Fruit fly (Drosophila melanogaster) whole organism, embryonic: ENCODE results near the gene CG15922.

ENCODE experiments used
- Asciz ChIP-seq: fragments of 200-800 bp; sonication (Bioruptor generic); optimal IDR thresholded peaks from 2 replicates; lab custom pipeline; 2017; ENCODE audit warnings: missing biosample characterization, mild to moderate bottlenecking, missing genetic modification characterization, missing genetic modification reagents
- BtbVII ChIP-seq: fragments of 200-800 bp; sonication (Bioruptor generic); optimal IDR thresholded peaks from 3 replicates; lab custom pipeline; 2017; ENCODE audit warnings: missing biosample characterization, mild to moderate bottlenecking, missing genetic modification characterization
- CG10267 ChIP-seq: fragments of 200-800 bp; sonication (Bioruptor generic); optimal IDR thresholded peaks from 2 replicates; lab custom pipeline; 2018; ENCODE audit warnings: missing biosample characterization, mild to moderate bottlenecking, missing genetic modification characterization, moderate library complexity
- CG10431 ChIP-seq: fragments of 200-800 bp; sonication (Bioruptor generic); optimal IDR thresholded peaks from 3 replicates; lab custom pipeline; 2018; ENCODE audit warnings: missing biosample characterization, mild to moderate bottlenecking, missing genetic modification characterization
- CG10462 ChIP-seq: fragments of 200-800 bp; sonication (Bioruptor generic); optimal IDR thresholded peaks from 2 replicates; lab custom pipeline; 2016; ENCODE audit warnings: missing biosample characterization, missing genetic modification characterization
- CG10543 ChIP-seq: fragments of 200-800 bp; sonication (Bioruptor generic); optimal IDR thresholded peaks from 3 replicates; lab custom pipeline; 2017; ENCODE audit warnings: missing biosample characterization, mild to moderate bottlenecking, missing genetic modification characterization, moderate library complexity
- CG10979 ChIP-seq: fragments of 200-800 bp; sonication (Bioruptor generic); optimal IDR thresholded peaks from 2 replicates; lab custom pipeline; 2018; ENCODE audit warnings: missing biosample characterization, mild to moderate bottlenecking, missing genetic modification characterization, moderate library complexity
- CG11504 ChIP-seq: fragments of 200-800 bp; sonication (Bioruptor generic); optimal IDR thresholded peaks from 3 replicates; lab custom pipeline; 2019; ENCODE audit warnings: missing biosample characterization, mild to moderate bottlenecking, missing genetic modification characterization, moderate library complexity
- CG12299 ChIP-seq: fragments of 200-800 bp; sonication (Bioruptor generic); optimal IDR thresholded peaks from 2 replicates; lab custom pipeline; 2018; ENCODE audit warnings: missing biosample characterization, mild to moderate bottlenecking, missing genetic modification characterization
- CG14441 ChIP-seq: fragments of 200-800 bp; sonication (Bioruptor generic); IDR thresholded peaks from 2 replicates; pipeline ENCODE4 v1.3.6; 2022; ENCODE audit warnings: missing biosample characterization, missing genetic modification characterization
- CG1529 ChIP-seq: fragments of 200-800 bp; sonication (Bioruptor generic); optimal IDR thresholded peaks from 3 replicates; lab custom pipeline; 2018; ENCODE audit warnings: missing biosample characterization, missing genetic modification characterization
- CG15479 ChIP-seq: fragments of 200-800 bp; sonication (Bioruptor generic); optimal IDR thresholded peaks from 3 replicates; lab custom pipeline; 2019; ENCODE audit warnings: missing biosample characterization, mild to moderate bottlenecking, missing genetic modification characterization, moderate library complexity
- CG15514 ChIP-seq: fragments of 200-800 bp; sonication (Bioruptor generic); optimal IDR thresholded peaks from 3 replicates; lab custom pipeline; 2017; ENCODE audit warnings: missing biosample characterization, missing genetic modification characterization, mild to moderate bottlenecking, moderate library complexity, missing genetic modification reagents
- CG15601 ChIP-seq: fragments of 200-800 bp; sonication (Bioruptor generic); optimal IDR thresholded peaks from 3 replicates; lab custom pipeline; 2019; ENCODE audit warnings: missing biosample characterization, mild to moderate bottlenecking, missing genetic modification characterization, moderate library complexity
- CG17328 ChIP-seq: fragments of 200-800 bp; sonication (Bioruptor generic); IDR thresholded peaks from 2 replicates; pipeline ENCODE4 v1.3.6; 2022; ENCODE audit warnings: missing biosample characterization, missing genetic modification characterization
- CG30431 ChIP-seq: fragments of 200-800 bp; sonication (Bioruptor generic); optimal IDR thresholded peaks from 2 replicates; lab custom pipeline; 2017; ENCODE audit warnings: missing biosample characterization, missing genetic modification characterization
- CG33557 ChIP-seq: fragments of 200-800 bp; sonication (Bioruptor generic); optimal IDR thresholded peaks from 2 replicates; lab custom pipeline; 2019; ENCODE audit warnings: missing biosample characterization, mild to moderate bottlenecking, missing genetic modification characterization, moderate library complexity
- CG3407 ChIP-seq: fragments of 200-800 bp; sonication (Bioruptor generic); optimal IDR thresholded peaks from 2 replicates; lab custom pipeline; 2018; ENCODE audit warnings: missing biosample characterization, mild to moderate bottlenecking, missing genetic modification characterization
- CG34376 ChIP-seq: fragments of 200-800 bp; sonication (Bioruptor generic); optimal IDR thresholded peaks from 2 replicates; lab custom pipeline; 2018; ENCODE audit warnings: missing biosample characterization, mild to moderate bottlenecking, missing genetic modification characterization
- CG3838 ChIP-seq: fragments of 200-800 bp; sonication (Bioruptor generic); optimal IDR thresholded peaks from 3 replicates; lab custom pipeline; 2016; ENCODE audit warnings: missing biosample characterization, missing genetic modification characterization
- CG4282 ChIP-seq: fragments of 200-800 bp; sonication (Bioruptor generic); optimal IDR thresholded peaks from 2 replicates; lab custom pipeline; 2016; ENCODE audit warnings: missing biosample characterization, missing genetic modification characterization
- CG4328 ChIP-seq: fragments of 200-800 bp; sonication (Bioruptor generic); optimal IDR thresholded peaks from 3 replicates; lab custom pipeline; 2017; ENCODE audit warnings: missing biosample characterization, missing genetic modification reagents, missing genetic modification characterization
- CG4360 ChIP-seq: fragments of 200-800 bp; sonication (Bioruptor generic); IDR thresholded peaks from 2 replicates; pipeline ENCODE4 v1.3.6; 2022; ENCODE audit warnings: missing biosample characterization, missing genetic modification characterization
- CG4730 ChIP-seq: fragments of 200-800 bp; sonication (Bioruptor generic); IDR thresholded peaks from 2 replicates; pipeline ENCODE4 v1.3.6; 2022; ENCODE audit warnings: missing biosample characterization, missing genetic modification characterization
- CG4854 ChIP-seq: fragments of 200-800 bp; sonication (Bioruptor generic); optimal IDR thresholded peaks from 2 replicates; lab custom pipeline; 2016; ENCODE audit warnings: missing biosample characterization, missing genetic modification characterization, inconsistent platforms
- CG9437 ChIP-seq: fragments of 200-800 bp; sonication (Bioruptor generic); optimal IDR thresholded peaks from 2 replicates; lab custom pipeline; 2018; ENCODE audit warnings: missing biosample characterization, mild to moderate bottlenecking, missing genetic modification characterization
- Camta ChIP-seq: fragments of 200-800 bp; sonication (Bioruptor generic); optimal IDR thresholded peaks from 2 replicates; lab custom pipeline; 2016; ENCODE audit warnings: missing biosample characterization, missing genetic modification characterization
- Chrac-16 ChIP-seq: fragments of 200-800 bp; sonication (Bioruptor generic); optimal IDR thresholded peaks from 3 replicates; lab custom pipeline; 2016; ENCODE audit warnings: missing biosample characterization, missing genetic modification characterization
- Fer1 ChIP-seq: fragments of 200-800 bp; sonication (Bioruptor generic); optimal IDR thresholded peaks from 2 replicates; lab custom pipeline; 2017; ENCODE audit warnings: missing biosample characterization, mild to moderate bottlenecking, missing genetic modification characterization
- Fer2 ChIP-seq: fragments of 200-800 bp; sonication (Bioruptor generic); optimal IDR thresholded peaks from 2 replicates; lab custom pipeline; 2018; ENCODE audit warnings: missing biosample characterization, mild to moderate bottlenecking, missing genetic modification characterization, moderate library complexity
- HLHmδ ChIP-seq: fragments of 200-800 bp; sonication (Bioruptor generic); optimal IDR thresholded peaks from 2 replicates; lab custom pipeline; 2018; ENCODE audit warnings: missing biosample characterization, mild to moderate bottlenecking, missing genetic modification characterization, moderate library complexity
- Hey ChIP-seq: fragments of 200-800 bp; sonication (Bioruptor generic); optimal IDR thresholded peaks from 3 replicates; lab custom pipeline; 2018; ENCODE audit warnings: missing biosample characterization, mild to moderate bottlenecking, missing genetic modification characterization
- Six4 ChIP-seq: fragments of 200-800 bp; sonication (Bioruptor generic); optimal IDR thresholded peaks from 2 replicates; lab custom pipeline; 2016; ENCODE audit warnings: missing biosample characterization, missing genetic modification characterization
- bowl ChIP-seq: fragments of 200-800 bp; sonication (Bioruptor generic); IDR thresholded peaks from 2 replicates; pipeline ENCODE4 v1.3.6; 2022; ENCODE audit warnings: missing biosample characterization, missing genetic modification characterization
- caup ChIP-seq: fragments of 200-800 bp; sonication (Bioruptor generic); optimal IDR thresholded peaks from 3 replicates; lab custom pipeline; 2017; ENCODE audit warnings: missing biosample characterization, mild to moderate bottlenecking, missing genetic modification characterization, moderate library complexity; ENCODE audit not compliant: severe bottlenecking
- dan ChIP-seq: fragments of 200-800 bp; sonication (Bioruptor generic); IDR thresholded peaks from 2 replicates; pipeline ENCODE4 v1.3.6; 2022; ENCODE audit warnings: missing biosample characterization, missing genetic modification characterization
- dm ChIP-seq: fragments of 200-800 bp; sonication (Bioruptor generic); optimal IDR thresholded peaks from 3 replicates; lab custom pipeline; 2016; ENCODE audit warnings: missing biosample characterization, missing genetic modification characterization
- dmrt99B ChIP-seq: fragments of 200-800 bp; sonication (Bioruptor generic); optimal IDR thresholded peaks from 2 replicates; lab custom pipeline; 2018; ENCODE audit warnings: missing biosample characterization, mild to moderate bottlenecking, missing genetic modification characterization, moderate library complexity
- fd64A ChIP-seq: fragments of 200-800 bp; sonication (Bioruptor generic); optimal IDR thresholded peaks from 3 replicates; lab custom pipeline; 2018; ENCODE audit warnings: missing biosample characterization, mild to moderate bottlenecking, missing genetic modification characterization
- gce ChIP-seq: fragments of 200-800 bp; sonication (Bioruptor generic); IDR thresholded peaks from 3 replicates; pipeline ENCODE4 v1.3.6; 2022; ENCODE audit warnings: missing biosample characterization, missing genetic modification characterization
- inv ChIP-seq: fragments of 200-800 bp; sonication (Bioruptor generic); IDR thresholded peaks from 2 replicates; pipeline ENCODE4 v1.3.6; 2022; ENCODE audit warnings: missing biosample characterization, missing genetic modification characterization; ENCODE audit not compliant: partially characterized antibody
- luna ChIP-seq: fragments of 200-800 bp; sonication (Bioruptor generic); optimal IDR thresholded peaks from 2 replicates; lab custom pipeline; 2016; ENCODE audit warnings: missing biosample characterization, missing genetic modification characterization
- mam ChIP-seq: fragments of 200-800 bp; sonication (Bioruptor generic); optimal IDR thresholded peaks from 3 replicates; lab custom pipeline; 2016; ENCODE audit warnings: missing biosample characterization, missing genetic modification characterization
- pita ChIP-seq: fragments of 200-800 bp; sonication (Bioruptor generic); optimal IDR thresholded peaks from 2 replicates; lab custom pipeline; 2017; ENCODE audit warnings: missing biosample characterization, mild to moderate bottlenecking, missing genetic modification characterization
- sqz ChIP-seq: fragments of 200-800 bp; sonication (Bioruptor generic); optimal IDR thresholded peaks from 3 replicates; lab custom pipeline; 2018; ENCODE audit warnings: missing biosample characterization, mild to moderate bottlenecking, missing genetic modification characterization
- sug ChIP-seq: fragments of 200-800 bp; optimal IDR thresholded peaks from 2 replicates; lab custom pipeline; 2019; ENCODE audit warnings: missing biosample characterization, mild to moderate bottlenecking, missing genetic modification characterization, moderate library complexity
- ttk ChIP-seq: fragments of 200-800 bp; sonication (Bioruptor generic); IDR thresholded peaks from 2 replicates; pipeline ENCODE4 v2.1.2; 2022; ENCODE audit warnings: missing biosample characterization, missing genetic modification characterization
- tx ChIP-seq: fragments of 200-800 bp; sonication (Bioruptor generic); optimal IDR thresholded peaks from 2 replicates; lab custom pipeline; 2016; ENCODE audit warnings: missing biosample characterization, missing genetic modification characterization
- unpg ChIP-seq: fragments of 200-800 bp; sonication (Bioruptor generic); optimal IDR thresholded peaks from 3 replicates; lab custom pipeline; 2018; ENCODE audit warnings: missing biosample characterization, mild to moderate bottlenecking, missing genetic modification characterization, moderate library complexity
- vnd ChIP-seq: fragments of 200-800 bp; sonication (Bioruptor generic); IDR thresholded peaks from 3 replicates; pipeline ENCODE4 v1.3.6; 2022; ENCODE audit warnings: missing biosample characterization, missing genetic modification characterization; ENCODE audit not compliant: partially characterized antibody
- zen2 ChIP-seq: fragments of 200-800 bp; sonication (Bioruptor generic); IDR thresholded peaks from 3 replicates; pipeline ENCODE4 v1.3.6; 2022; ENCODE audit warnings: missing biosample characterization, missing genetic modification characterization; ENCODE audit not compliant: partially characterized antibody

Gene CG15922

DNA sequence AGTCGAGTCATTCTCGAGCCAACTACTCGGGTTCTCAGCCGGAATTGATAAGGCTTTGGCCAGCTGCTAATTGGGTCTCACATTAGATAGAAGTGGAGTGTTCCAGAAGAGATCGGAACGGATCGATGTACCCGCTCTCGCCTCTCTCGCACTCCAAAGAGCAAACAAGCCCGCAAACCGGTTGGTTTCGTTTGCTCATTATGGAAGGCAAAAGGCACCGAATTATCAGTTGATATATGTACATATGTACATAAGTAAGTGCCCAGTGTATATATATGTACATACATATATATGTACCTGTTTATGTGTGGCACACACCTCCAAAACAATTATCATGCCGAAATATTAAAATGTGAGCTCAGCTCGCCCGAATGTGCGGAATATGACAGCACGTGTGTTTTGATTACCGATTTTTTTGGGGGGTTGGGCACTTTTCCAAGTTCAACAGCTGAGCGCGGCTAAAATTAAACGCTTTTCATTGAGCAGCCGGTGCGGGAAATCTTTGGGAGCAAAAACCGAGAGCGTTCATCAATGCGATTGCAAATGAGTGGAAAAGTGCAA, 4.3 kb downstream of the CG15922 start (continued):
- TF ChIP-seq unpg (GFP tag; lab: Kevin White, UChicago), result peak; percentile 17
- no peak for TF ChIP-seq CG14441 (GFP tag; lab: Robert Waterston, UW)
- TF ChIP-seq CG4360 (GFP tag; lab: Robert Waterston, UW), result peak; percentile 7; the same call in 1 of the 2 replicates
- no peak for TF ChIP-seq BtbVII (GFP tag; lab: Kevin White, UChicago)
- TF ChIP-seq tx (GFP tag; lab: Kevin White, UChicago), result no peak
- TF ChIP-seq CG10431 (GFP tag; lab: Kevin White, UChicago), result peak; percentile 52
- TF ChIP-seq Hey, result peak; percentile 68
- TF ChIP-seq CG10462 (GFP tag; lab: Kevin White, UChicago), result no peak
- peak; percentile 73 for TF ChIP-seq CG12299
- no peak for TF ChIP-seq CG15514
- TF ChIP-seq dan (GFP tag; lab: Robert Waterston, UW), result no peak
- peak; percentile 1 for TF ChIP-seq Asciz (GFP tag; lab: Kevin White, UChicago)
- TF ChIP-seq CG3838, result no peak
- peak; percentile 95 for TF ChIP-seq CG10543 (GFP tag; lab: Kevin White, UChicago)
- TF ChIP-seq CG15601 (tag; lab: Kevin White, UChicago), result peak; percentile 65
- TF ChIP-seq dm, result no peak
- no peak for TF ChIP-seq inv
- peak; percentile 89 for TF ChIP-seq HLHmδ
- TF ChIP-seq Chrac-16 (GFP tag; lab: Kevin White, UChicago), result no peak
- peak; percentile 51 for TF ChIP-seq CG3407 (GFP tag; lab: Kevin White, UChicago)
- peak; percentile 43 for TF ChIP-seq caup (GFP tag; lab: Kevin White, UChicago)
- TF ChIP-seq CG1529, result no peak
- peak; percentile 77 for TF ChIP-seq CG34376
- TF ChIP-seq CG10267 (tag; lab: Kevin White, UChicago), result no peak
- no peak for TF ChIP-seq Fer1 (GFP tag; lab: Kevin White, UChicago)
- TF ChIP-seq mam (GFP tag; lab: Kevin White, UChicago), result no peak
- TF ChIP-seq CG4328 (GFP tag; lab: Kevin White, UChicago), result peak; percentile 90
- no peak for TF ChIP-seq bowl (GFP tag; lab: Robert Waterston, UW)
- no peak for TF ChIP-seq CG9437 (GFP tag; lab: Kevin White, UChicago)
- no peak for TF ChIP-seq ttk (GFP tag; lab: Robert Waterston, UW)
- TF ChIP-seq CG17328, result no peak; the same call in 1 of the 2 replicates
- TF ChIP-seq sqz (GFP tag; lab: Kevin White, UChicago), result no peak
- no peak for TF ChIP-seq CG30431
- TF ChIP-seq, all 482 proteins: peak for 88

DNA sequence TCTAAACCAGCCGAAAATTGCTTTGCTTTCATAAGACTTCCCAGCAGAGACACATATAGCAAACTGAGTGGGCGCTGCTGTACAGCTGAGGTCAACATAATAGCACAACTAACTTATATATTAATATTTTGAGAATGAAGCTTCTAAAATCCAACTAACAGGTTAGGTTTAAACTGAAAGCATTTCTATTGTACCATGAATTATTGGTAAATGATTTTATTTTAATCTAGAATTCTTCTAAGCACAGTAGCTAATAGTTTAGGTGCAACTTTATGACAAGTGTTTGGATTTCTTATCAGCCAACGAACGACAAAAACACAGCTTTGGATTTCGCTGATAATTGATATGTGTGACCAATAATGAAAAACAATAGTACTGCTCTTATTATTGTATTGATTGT, 5.1 kb downstream of the CG15922 start:
- TF ChIP-seq vnd (GFP tag; lab: Robert Waterston, UW), result no peak
- TF ChIP-seq gce (GFP tag; lab: Robert Waterston, UW), result no peak
- peak; percentile 57 for TF ChIP-seq dmrt99B
- no peak for TF ChIP-seq fd64A (GFP tag; lab: Kevin White, UChicago)
- TF ChIP-seq sug (tag; lab: Kevin White, UChicago), result peak; percentile 85
- TF ChIP-seq zen2 (GFP tag; lab: Robert Waterston, UW), result no peak
- no peak for TF ChIP-seq pita (GFP tag; lab: Kevin White, UChicago)
- no peak for TF ChIP-seq Camta (GFP tag; lab: Kevin White, UChicago)
- peak; percentile 51 for TF ChIP-seq CG10979 (tag; lab: Kevin White, UChicago)
- no peak for TF ChIP-seq luna (GFP tag; lab: Kevin White, UChicago)
- no peak for TF ChIP-seq CG4854 (GFP tag; lab: Kevin White, UChicago)
- no peak for TF ChIP-seq Fer2 (tag; lab: Kevin White, UChicago)
- no peak for TF ChIP-seq CG4282 (GFP tag; lab: Kevin White, UChicago)
- no peak for TF ChIP-seq CG33557 (GFP tag; lab: Kevin White, UChicago)
- TF ChIP-seq CG11504, result peak; percentile 83
- no peak for TF ChIP-seq HLHmδ
- TF ChIP-seq CG15479 (GFP tag; lab: Kevin White, UChicago), result no peak
- no peak for TF ChIP-seq Six4
- peak; percentile 51 for TF ChIP-seq CG4730 (GFP tag; lab: Robert Waterston, UW)
